Worm (Caenorhabditis elegans) whole organism, midembryonic: Measurements from ENCODE around the gene gasr-8.

Experiments used
- T22C8.4 ChIP-seq: fragments of 200-800 bp; sonication (Bioruptor generic); IDR thresholded peaks from 2 replicates; pipeline ENCODE4 v1.3.6; 2022; ENCODE audit warnings: missing genetic modification characterization, missing compliant biosample characterization
- ref-1 ChIP-seq: fragments of 200-800 bp; sonication (Bioruptor generic); conservative IDR thresholded peaks from 2 replicates; pipeline ENCODE4 v1.3.6; 2022; ENCODE audit warnings: missing genetic modification reagents, missing genetic modification characterization, missing compliant biosample characterization

ce11 chrV:14650631-14651030, 38.3 kb upstream of the gasr-8 start:
- TF ChIP-seq T22C8.4 (no peak), ref-1 (GFP tag; lab: Robert Waterston, UW) (no peak)
